Fruit fly (Drosophila melanogaster): ENCODE results near the gene CG32281.

The CG32281 gene

dm6 chr3L:3169107-3169506 lies at the start of gene CG32281, which contains the start of gene CG32278:
Gene CG32281, plus strand, starts transcription at chr3L:3169375.
Gene CG32278, plus strand, starts transcription at chr3L:3169286.
- no peak for TF ChIP-seq noc (tag; optimal IDR thresholded peaks at IDR 0.05)

dm6 chr3L:3121769-3122432 lies 47.3 kb upstream of the CG32281 start:
- TF ChIP-seq noc (tag; optimal IDR thresholded peaks at IDR 0.05): peak; percentile 36

dm6 chr3L:3122688-3123316 lies 46.4 kb upstream of the CG32281 start:
- no peak for TF ChIP-seq noc (tag; optimal IDR thresholded peaks at IDR 0.05)

- no peak for TF ChIP-seq noc (tag; optimal IDR thresholded peaks at IDR 0.05)
Observed at dm6 chr3L:3124519-3124918, 44.7 kb upstream of the CG32281 start.

- no peak for TF ChIP-seq noc (tag; optimal IDR thresholded peaks at IDR 0.05)
Observed at dm6 chr3L:3124939-3125648, 44.1 kb upstream of the CG32281 start.

dm6 chr3L:3125649-3126130 lies 43.5 kb upstream of the CG32281 start:
- no peak for TF ChIP-seq noc (tag; optimal IDR thresholded peaks at IDR 0.05)

dm6 chr3L:3126478-3126877 lies 42.7 kb upstream of the CG32281 start:
- no peak for TF ChIP-seq noc (tag; optimal IDR thresholded peaks at IDR 0.05)

dm6 chr3L:3127544-3127943 lies 41.6 kb upstream of the CG32281 start, which contains the start of gene promL:
Gene promL, minus strand, starts transcription at chr3L:3127724.
- TF ChIP-seq noc (tag; optimal IDR thresholded peaks at IDR 0.05): no peak

dm6 chr3L:3134064-3134545 lies 35.1 kb upstream of the CG32281 start:
- TF ChIP-seq noc (tag; optimal IDR thresholded peaks at IDR 0.05): peak; percentile 11

dm6 chr3L:3141411-3141810 lies 27.8 kb upstream of the CG32281 start:
- TF ChIP-seq noc (tag; optimal IDR thresholded peaks at IDR 0.05): no peak

dm6 chr3L:3142516-3143382 lies 26.4 kb upstream of the CG32281 start:
- TF ChIP-seq noc (tag; optimal IDR thresholded peaks at IDR 0.05): no peak

- no peak for TF ChIP-seq noc (tag; optimal IDR thresholded peaks at IDR 0.05)
Observed at dm6 chr3L:3143383-3143962, 25.7 kb upstream of the CG32281 start, which contains the start of the genes CG11537 and Alg2. Gene CG11537, minus strand, starts transcription at chr3L:3143457. Gene Alg2, plus strand, starts transcription at chr3L:3143808.

- TF ChIP-seq noc (tag; optimal IDR thresholded peaks at IDR 0.05): peak; percentile 37
Observed at dm6 chr3L:3148125-3149059, 20.8 kb upstream of the CG32281 start, which contains the start of the genes Usp5 and BtbVII. Gene Usp5, minus strand, starts transcription at chr3L:3148358. Gene BtbVII, plus strand, starts transcription at chr3L:3148646.

Data from whole organism, larva.